Fruit fly (Drosophila melanogaster) whole organism, embryonic: Measurements from ENCODE around the gene vas.

ENCODE experiments used
- Atf3 ChIP-seq: fragments of 200-800 bp; sonication (Bioruptor generic); optimal IDR thresholded peaks from 3 replicates; lab custom pipeline; 2016; ENCODE audit warnings: missing biosample characterization, missing genetic modification characterization
- Atf6 ChIP-seq: fragments of 200-800 bp; sonication (Bioruptor generic); IDR thresholded peaks from 2 replicates; pipeline ENCODE4 v1.3.6; 2022; ENCODE audit warnings: missing biosample characterization, missing genetic modification characterization
- CG10209 ChIP-seq: fragments of 200-800 bp; sonication (Bioruptor generic); optimal IDR thresholded peaks from 3 replicates; lab custom pipeline; 2017; ENCODE audit warnings: missing biosample characterization, mild to moderate bottlenecking, missing genetic modification characterization, missing genetic modification reagents
- CG10321 ChIP-seq: fragments of 200-800 bp; sonication (Bioruptor generic); IDR thresholded peaks from 2 replicates; pipeline ENCODE4 v1.3.6; 2022; ENCODE audit warnings: missing biosample characterization, missing genetic modification characterization
- CG10462 ChIP-seq: fragments of 200-800 bp; sonication (Bioruptor generic); optimal IDR thresholded peaks from 2 replicates; lab custom pipeline; 2016; ENCODE audit warnings: missing biosample characterization, missing genetic modification characterization
- CG11093 ChIP-seq: fragments of 200-800 bp; sonication (Bioruptor generic); IDR thresholded peaks from 3 replicates; pipeline ENCODE4 v1.3.6; 2022; ENCODE audit warnings: missing biosample characterization, missing genetic modification characterization
- CG1233 ChIP-seq: fragments of 200-800 bp; sonication (Bioruptor generic); optimal IDR thresholded peaks from 4 replicates; lab custom pipeline; 2018; ENCODE audit warnings: missing biosample characterization, mild to moderate bottlenecking, missing genetic modification characterization
- CG12769 ChIP-seq: fragments of 200-800 bp; sonication (Bioruptor generic); optimal IDR thresholded peaks from 2 replicates; lab custom pipeline; 2019; ENCODE audit warnings: missing biosample characterization, mild to moderate bottlenecking, missing genetic modification characterization, moderate library complexity
- CG14014 ChIP-seq: fragments of 200-800 bp; sonication (Bioruptor generic); IDR thresholded peaks from 2 replicates; pipeline ENCODE4 v1.3.6; 2022; ENCODE audit warnings: missing biosample characterization, missing genetic modification characterization
- CG14667 ChIP-seq: fragments of 200-800 bp; sonication (Bioruptor generic); IDR thresholded peaks from 2 replicates; pipeline ENCODE4 v1.3.6; 2022; ENCODE audit warnings: missing biosample characterization, missing genetic modification characterization
- CG1602 ChIP-seq: fragments of 200-800 bp; sonication (Bioruptor generic); optimal IDR thresholded peaks from 3 replicates; lab custom pipeline; 2016; ENCODE audit warnings: missing biosample characterization, missing genetic modification characterization
- CG17186 ChIP-seq: fragments of 200-800 bp; sonication (Bioruptor generic); optimal IDR thresholded peaks from 3 replicates; lab custom pipeline; 2017; ENCODE audit warnings: missing biosample characterization, missing genetic modification reagents, missing genetic modification characterization
- CG1792 ChIP-seq: fragments of 200-800 bp; sonication (Bioruptor generic); optimal IDR thresholded peaks from 2 replicates; lab custom pipeline; 2016; ENCODE audit warnings: missing biosample characterization, missing genetic modification characterization
- CG2889 ChIP-seq: fragments of 200-800 bp; sonication (Bioruptor generic); IDR thresholded peaks from 3 replicates; pipeline ENCODE4 v1.3.6; 2022; ENCODE audit warnings: missing biosample characterization, missing genetic modification characterization
- CG30431 ChIP-seq: fragments of 200-800 bp; sonication (Bioruptor generic); optimal IDR thresholded peaks from 2 replicates; lab custom pipeline; 2017; ENCODE audit warnings: missing biosample characterization, missing genetic modification characterization
- CG42726 ChIP-seq: fragments of 200-800 bp; sonication (Bioruptor generic); IDR thresholded peaks from 2 replicates; pipeline ENCODE4 v1.3.6; 2022; ENCODE audit warnings: missing biosample characterization, missing genetic modification characterization; ENCODE audit not compliant: partially characterized antibody
- CG6654 ChIP-seq: fragments of 200-800 bp; sonication (Bioruptor generic); optimal IDR thresholded peaks from 2 replicates; lab custom pipeline; 2017; ENCODE audit warnings: missing biosample characterization, mild to moderate bottlenecking, missing genetic modification characterization
- CG8290 ChIP-seq, 3 experiments: fragments of 200-800 bp; sonication (Bioruptor generic); optimal IDR thresholded peaks; 2 replicates each; lab custom pipeline; 2016 to 2019; ENCODE audit warnings: missing biosample characterization in 3 of 3, missing genetic modification characterization in 3 of 3, mild to moderate bottlenecking in 2 of 3, moderate library complexity in 1 of 3
- CG8478 ChIP-seq: fragments of >200 bp; optimal IDR thresholded peaks from 2 replicates; lab custom pipeline; 2018
- CoRest ChIP-seq: fragments of 200-800 bp; sonication (Bioruptor generic); optimal IDR thresholded peaks from 3 replicates; lab custom pipeline; 2018; ENCODE audit warnings: missing biosample characterization, mild to moderate bottlenecking, missing genetic modification characterization, moderate library complexity
- Dfd ChIP-seq, 2 experiments: fragments of >200 bp; optimal IDR thresholded peaks; 2 replicates each; lab custom pipeline; 2017; ENCODE audit warnings: missing biosample characterization in 2 of 2, missing genetic modification characterization in 2 of 2
- Dp ChIP-seq: fragments of 200-800 bp; sonication (Bioruptor generic); optimal IDR thresholded peaks from 2 replicates; lab custom pipeline; 2018; ENCODE audit warnings: missing biosample characterization, mild to moderate bottlenecking, missing genetic modification characterization, moderate library complexity
- ERR ChIP-seq: fragments of 200-800 bp; sonication (Bioruptor generic); optimal IDR thresholded peaks from 2 replicates; lab custom pipeline; 2016; ENCODE audit warnings: missing biosample characterization, missing genetic modification characterization
- Fer2 ChIP-seq: fragments of 200-800 bp; sonication (Bioruptor generic); optimal IDR thresholded peaks from 2 replicates; lab custom pipeline; 2018; ENCODE audit warnings: missing biosample characterization, mild to moderate bottlenecking, missing genetic modification characterization, moderate library complexity
- Jarid2 ChIP-seq: fragments of 200-800 bp; sonication (Bioruptor generic); optimal IDR thresholded peaks from 3 replicates; lab custom pipeline; 2017; ENCODE audit warnings: mild to moderate bottlenecking, missing biosample characterization, missing genetic modification reagents, missing genetic modification characterization
- Lhr ChIP-seq: fragments of 200-800 bp; sonication (Bioruptor generic); optimal IDR thresholded peaks from 3 replicates; lab custom pipeline; 2017; ENCODE audit warnings: mild to moderate bottlenecking, missing biosample characterization, missing genetic modification reagents, missing genetic modification characterization
- NK7.1 ChIP-seq: fragments of 200-800 bp; sonication (Bioruptor generic); optimal IDR thresholded peaks from 3 replicates; lab custom pipeline; 2016; ENCODE audit warnings: missing biosample characterization, missing genetic modification characterization
- Taf1 ChIP-seq: fragments of 200-800 bp; sonication (Bioruptor generic); IDR thresholded peaks from 2 replicates; pipeline ENCODE4 v1.3.6; 2022; ENCODE audit warnings: missing biosample characterization, missing genetic modification characterization
- Xrp1 ChIP-seq: fragments of 200-800 bp; sonication (Bioruptor generic); IDR thresholded peaks from 2 replicates; pipeline ENCODE4 v1.3.6; 2022; ENCODE audit warnings: missing biosample characterization, missing genetic modification characterization
- ara ChIP-seq: fragments of 200-800 bp; sonication (Bioruptor generic); IDR thresholded peaks from 2 replicates; pipeline ENCODE4 v1.3.6; 2022; ENCODE audit warnings: missing biosample characterization, missing genetic modification characterization
- br ChIP-seq: fragments of >200 bp; optimal IDR thresholded peaks from 2 replicates; lab custom pipeline; 2017
- btn ChIP-seq: fragments of 200-800 bp; sonication (Bioruptor generic); optimal IDR thresholded peaks from 2 replicates; lab custom pipeline; 2016; ENCODE audit warnings: missing biosample characterization, missing genetic modification characterization
- caup ChIP-seq: fragments of 200-800 bp; sonication (Bioruptor generic); optimal IDR thresholded peaks from 3 replicates; lab custom pipeline; 2017; ENCODE audit warnings: missing biosample characterization, mild to moderate bottlenecking, missing genetic modification characterization, moderate library complexity; ENCODE audit not compliant: severe bottlenecking
- chn ChIP-seq: fragments of 200-800 bp; sonication (Bioruptor generic); optimal IDR thresholded peaks from 2 replicates; lab custom pipeline; 2016; ENCODE audit warnings: missing biosample characterization, missing genetic modification characterization
- croc ChIP-seq: fragments of 200-800 bp; sonication (Bioruptor generic); conservative IDR thresholded peaks from 3 replicates; pipeline ENCODE4 v1.3.6; 2022; ENCODE audit warnings: missing biosample characterization, missing genetic modification characterization
- dimm ChIP-seq: fragments of 200-800 bp; sonication (Bioruptor generic); IDR thresholded peaks from 2 replicates; pipeline ENCODE4 v1.3.6; 2022; ENCODE audit warnings: missing biosample characterization, missing genetic modification characterization
- fd3F ChIP-seq: fragments of 200-800 bp; sonication (Bioruptor generic); optimal IDR thresholded peaks from 2 replicates; lab custom pipeline; 2018; ENCODE audit warnings: missing biosample characterization, mild to moderate bottlenecking, missing genetic modification characterization, moderate library complexity
- ftz-f1 ChIP-seq: fragments of 200-800 bp; sonication (Bioruptor generic); optimal IDR thresholded peaks from 2 replicates; lab custom pipeline; 2016; ENCODE audit warnings: missing biosample characterization, missing genetic modification characterization
- fu2 ChIP-seq: fragments of 200-800 bp; sonication (Bioruptor generic); optimal IDR thresholded peaks from 2 replicates; lab custom pipeline; 2016; ENCODE audit warnings: missing biosample characterization, missing genetic modification characterization
- gcm2 ChIP-seq: fragments of 200-800 bp; sonication (Bioruptor generic); optimal IDR thresholded peaks from 2 replicates; lab custom pipeline; 2016; ENCODE audit warnings: missing biosample characterization, missing genetic modification characterization
- hbn ChIP-seq: fragments of 200-800 bp; sonication (Bioruptor generic); IDR thresholded peaks from 2 replicates; pipeline ENCODE4 v1.3.6; 2022; ENCODE audit warnings: missing biosample characterization, missing genetic modification characterization; ENCODE audit not compliant: partially characterized antibody
- lov ChIP-seq, 2 experiments: fragments of 200-800 bp in 1 of 2; fragments of >200 bp in 1 of 2; sonication (Bioruptor generic) in 1 of 2; IDR thresholded peaks in 1 of 2; optimal IDR thresholded peaks in 1 of 2; 2 replicates in 1 of 2; 3 replicates in 1 of 2; pipeline versions ENCODE4 v1.3.6 to Lab custom; 2017 to 2022; ENCODE audit warnings: missing biosample characterization in 1 of 2, missing genetic modification characterization in 1 of 2
- onecut ChIP-seq: fragments of 200-800 bp; sonication (Bioruptor generic); IDR thresholded peaks from 2 replicates; pipeline ENCODE4 v1.3.6; 2022; ENCODE audit warnings: missing biosample characterization, missing genetic modification characterization
- phol ChIP-seq: fragments of 200-800 bp; sonication (Bioruptor generic); optimal IDR thresholded peaks from 3 replicates; lab custom pipeline; 2018; ENCODE audit warnings: missing biosample characterization, mild to moderate bottlenecking, missing genetic modification characterization, moderate library complexity
- pzg ChIP-seq: fragments of 200-800 bp; sonication (Bioruptor generic); optimal IDR thresholded peaks from 3 replicates; lab custom pipeline; 2018; ENCODE audit warnings: missing biosample characterization, mild to moderate bottlenecking, missing genetic modification characterization, moderate library complexity
- sd ChIP-seq: fragments of 200-800 bp; sonication (Bioruptor generic); optimal IDR thresholded peaks from 3 replicates; lab custom pipeline; 2018; ENCODE audit warnings: missing biosample characterization, mild to moderate bottlenecking, missing genetic modification characterization, moderate library complexity
- sens ChIP-seq: fragments of 200-800 bp; sonication (Bioruptor generic); peaks from one replicate; lab custom pipeline; 2016; ENCODE audit warnings: missing biosample characterization, missing genetic modification characterization
- so ChIP-seq: fragments of 200-800 bp; sonication (Bioruptor generic); IDR thresholded peaks from 3 replicates; pipeline ENCODE4 v1.3.6; 2022; ENCODE audit warnings: missing biosample characterization, missing genetic modification characterization
- tap ChIP-seq: fragments of 200-800 bp; optimal IDR thresholded peaks from 3 replicates; lab custom pipeline; 2019; ENCODE audit warnings: missing biosample characterization, mild to moderate bottlenecking, missing genetic modification characterization, moderate library complexity
- tio ChIP-seq: fragments of 200-800 bp; sonication (Bioruptor generic); optimal IDR thresholded peaks from 2 replicates; lab custom pipeline; 2017; ENCODE audit warnings: missing biosample characterization, missing genetic modification characterization, inconsistent platforms
- vfl ChIP-seq: fragments of 200-800 bp; sonication (Bioruptor generic); optimal IDR thresholded peaks from 2 replicates; lab custom pipeline; 2016; ENCODE audit warnings: missing biosample characterization, missing genetic modification characterization
- yki ChIP-seq: fragments of >200 bp; optimal IDR thresholded peaks from 3 replicates; lab custom pipeline; 2018

vas gene

dm6 chr2L:15061368-15061767 is at the start of gene vas, which contains the start of gene solo (continued):
- TF ChIP-seq sd (tag; lab: Kevin White, UChicago) (peak; percentile 37), CG10209 (peak; percentile 36), CG14667 (GFP tag; lab: Robert Waterston, UW) (no peak), hbn (GFP tag; lab: Robert Waterston, UW) (no peak), Atf6 (GFP tag; lab: Robert Waterston, UW) (no peak), croc (GFP tag; lab: Robert Waterston, UW) (no peak), lov (optimal IDR thresholded peaks at IDR 0.05; lab: Kevin White, UChicago) (no peak), lov (GFP tag; IDR thresholded peaks at IDR 0.05; lab: Robert Waterston, UW) (no peak), CG17186 (GFP tag; lab: Kevin White, UChicago) (no peak), tio (GFP tag; lab: Kevin White, UChicago) (peak; percentile 12), gcm2 (no peak), Jarid2 (no peak), CG2889 (GFP tag; lab: Robert Waterston, UW) (no peak), CG30431 (GFP tag; lab: Kevin White, UChicago) (no peak), Lhr (GFP tag; lab: Kevin White, UChicago) (peak; percentile 59), CG1233 (GFP tag; lab: Kevin White, UChicago) (peak; percentile 20), caup (peak; percentile 31), CG12769 (tag; lab: Kevin White, UChicago) (peak; percentile 51), CG8290 (GFP tag; optimal IDR thresholded peaks at IDR 0.05; lab: Kevin White, UChicago) (peak; percentile 75), CG8290 (tag; optimal IDR thresholded peaks at IDR 0.05; lab: Kevin White, UChicago) (peak; percentile 29 to 84), onecut (GFP tag; lab: Robert Waterston, UW) (no peak), pzg (GFP tag; lab: Kevin White, UChicago) (peak; percentile 54), CG42726 (GFP tag; lab: Robert Waterston, UW) (no peak), chn (GFP tag; lab: Kevin White, UChicago) (no peak), Taf1 (no peak), CG6654 (no peak), vfl (no peak), fd3F (GFP tag; lab: Kevin White, UChicago) (peak; percentile 40), CG1602 (GFP tag; lab: Kevin White, UChicago) (peak; percentile 17), Fer2 (no peak), so (GFP tag; lab: Robert Waterston, UW) (no peak), phol (tag; lab: Kevin White, UChicago) (peak; percentile 73), CG14014 (GFP tag; lab: Robert Waterston, UW) (peak; percentile 60; the same call in 1 of the 2 replicates), btn (GFP tag; lab: Kevin White, UChicago) (no peak), yki (no peak), dimm (GFP tag; lab: Robert Waterston, UW) (no peak), sens (peak; percentile 88), NK7.1 (GFP tag; lab: Kevin White, UChicago) (no peak), ara (GFP tag; lab: Robert Waterston, UW) (no peak), CG11093 (GFP tag; lab: Robert Waterston, UW) (no peak), Atf3 (GFP tag; lab: Kevin White, UChicago) (no peak), ftz-f1 (GFP tag; lab: Kevin White, UChicago) (no peak), br (lab: Kevin White, UChicago) (no peak), tap (tag; lab: Kevin White, UChicago) (peak; percentile 0), Xrp1 (GFP tag; lab: Robert Waterston, UW) (peak; percentile 34; the same call in 1 of the 2 replicates), fu2 (GFP tag; lab: Kevin White, UChicago) (no peak), CG8478 (lab: Kevin White, UChicago) (no peak), Dp (GFP tag; lab: Kevin White, UChicago) (peak; percentile 15), Dfd (GFP tag; optimal IDR thresholded peaks at IDR 0.05; lab: Kevin White, UChicago) (peak in 1 of 2 experiments; percentile 55), CG10321 (GFP tag; lab: Robert Waterston, UW) (no peak), CoRest (tag; lab: Kevin White, UChicago) (peak; percentile 80), CG1792 (GFP tag; lab: Kevin White, UChicago) (no peak), ERR (GFP tag; lab: Kevin White, UChicago) (no peak), CG10462 (GFP tag; lab: Kevin White, UChicago) (no peak)
